Worm (Caenorhabditis elegans) whole organism, late embryonic: ENCODE data around the gene fbxb-21.

ENCODE experiments used
- C08G9.2 ChIP-seq: sonication (generic microtip); optimal IDR thresholded peaks from 2 replicates; lab custom pipeline; 2016; ENCODE audit warnings: mild to moderate bottlenecking, missing genetic modification characterization, moderate library complexity, missing compliant biosample characterization
- K09A11.1 ChIP-seq: sonication (generic microtip); optimal IDR thresholded peaks from 2 replicates; lab custom pipeline; 2017; ENCODE audit warnings: antibody characterized with exemption, mild to moderate bottlenecking, missing genetic modification characterization, missing compliant biosample characterization; ENCODE audit not compliant: insufficient read depth
- dmd-4 ChIP-seq: sonication (generic microtip); optimal IDR thresholded peaks from 2 replicates; lab custom pipeline; 2016; ENCODE audit warnings: borderline replicate concordance, missing genetic modification characterization, missing compliant biosample characterization
- hlh-6 ChIP-seq: sonication (generic microtip); optimal IDR thresholded peaks from 2 replicates; lab custom pipeline; 2016; ENCODE audit warnings: missing genotype, missing genetic modification characterization, missing compliant biosample characterization
- lin-11 ChIP-seq: fragments of 200-800 bp; sonication (Bioruptor generic); optimal IDR thresholded peaks from 2 replicates; lab custom pipeline; 2018; ENCODE audit warnings: mild to moderate bottlenecking, missing genetic modification characterization, missing compliant biosample characterization
- tbx-2 ChIP-seq: sonication (generic microtip); optimal IDR thresholded peaks from 2 replicates; lab custom pipeline; 2016; ENCODE audit warnings: missing genetic modification characterization, missing compliant biosample characterization
- unc-3 ChIP-seq, 2 experiments: fragments of 200-800 bp in 1 of 2; sonication (Bioruptor generic) in 1 of 2; sonication (generic microtip) in 1 of 2; conservative IDR thresholded peaks in 1 of 2; optimal IDR thresholded peaks in 1 of 2; 2 replicates each; pipeline versions ENCODE4 v1.3.6 to Lab custom; 2016 to 2022; ENCODE audit warnings: missing compliant biosample characterization in 2 of 2, missing genetic modification characterization in 2 of 2, missing genetic modification reagents in 1 of 2

DNA sequence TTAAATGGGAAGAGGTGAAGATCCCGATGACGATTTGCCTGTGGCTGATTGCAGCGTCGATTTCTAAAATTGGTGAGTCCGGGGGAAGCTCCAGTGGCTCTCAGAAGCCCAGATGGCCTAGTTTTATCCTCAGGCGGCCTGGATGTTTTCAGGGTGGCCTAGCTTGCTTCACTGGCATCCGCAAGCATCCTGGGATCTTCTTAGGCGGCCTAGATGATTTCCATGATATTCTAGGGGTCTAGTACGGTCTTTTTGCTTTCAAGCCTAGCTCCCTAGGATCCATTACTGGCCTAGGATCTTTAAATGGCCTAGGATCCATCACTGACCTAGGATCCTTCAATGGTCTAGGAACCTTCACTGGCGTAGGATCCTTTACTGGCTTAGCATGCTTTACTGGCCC is 22.3 kb upstream of the fbxb-21 start:
- no peak for TF ChIP-seq dmd-4 (tag; lab: Kevin White, UChicago)
- no peak for TF ChIP-seq lin-11
- no peak for TF ChIP-seq unc-3 (GFP tag; conservative IDR thresholded peaks at IDR 0.05; lab: Robert Waterston, UW)
- no peak for TF ChIP-seq unc-3 (tag; optimal IDR thresholded peaks at IDR 0.05; lab: Kevin White, UChicago)
- TF ChIP-seq hlh-6 (tag; lab: Kevin White, UChicago): no peak
- no peak for TF ChIP-seq tbx-2 (tag; lab: Kevin White, UChicago)
- no peak for TF ChIP-seq K09A11.1
- no peak for TF ChIP-seq C08G9.2
